Worm (Caenorhabditis elegans): ENCODE results near the gene Y73B6BL.23.
A peak's percentile ranks its signal among the peaks of the same experiment; 100 is the strongest.

The Y73B6BL.23 gene

DNA sequence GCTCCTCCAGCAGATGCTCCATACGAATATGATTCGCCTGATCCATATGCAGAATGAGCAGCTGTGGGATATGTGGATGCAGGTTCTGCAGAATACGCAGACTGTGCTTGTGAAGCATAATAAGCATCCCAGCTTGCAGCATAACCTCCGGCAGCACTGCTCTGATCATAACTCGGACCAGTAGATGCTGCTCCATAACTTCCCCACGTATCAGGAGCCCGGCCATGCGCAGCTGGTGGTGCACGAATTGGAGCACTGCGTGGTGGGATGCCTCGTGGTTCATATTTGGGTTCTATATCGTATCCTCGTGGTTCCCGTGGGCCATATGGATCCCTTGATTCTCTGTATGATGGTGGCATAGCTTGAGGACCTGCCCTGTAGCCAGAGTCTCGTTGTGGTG is 45.2 kb downstream of the Y73B6BL.23 start:
- TF ChIP-seq lsy-2 (tag; optimal IDR thresholded peaks at IDR 0.05), result no peak
- TF ChIP-seq dmd-4 (tag; optimal IDR thresholded peaks at IDR 0.05), result no peak

DNA sequence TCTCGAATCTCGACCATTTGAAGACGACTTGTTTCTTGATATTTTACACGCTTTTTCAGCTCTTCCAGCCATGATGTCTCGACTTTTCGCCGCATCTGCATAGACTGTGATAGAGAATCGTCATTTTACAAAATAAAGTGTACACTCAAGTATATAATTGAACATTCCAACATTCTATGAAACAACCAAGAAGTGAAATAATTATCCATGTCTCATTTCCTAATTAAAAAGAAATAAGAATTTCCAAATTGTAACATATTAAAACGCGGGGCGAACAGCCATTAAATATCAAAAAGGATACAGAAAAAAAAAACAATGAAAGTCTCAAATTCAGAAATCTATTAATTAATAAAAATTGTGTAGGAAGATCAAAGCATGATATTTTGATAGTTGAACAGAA is 45.9 kb downstream of the Y73B6BL.23 start, which contains the start of gene smg-3:
Gene smg-3, minus strand, starts transcription at position 101 of the 400 bp plus-strand sequence.
- no peak for TF ChIP-seq ztf-11 (tag; optimal IDR thresholded peaks at IDR 0.05)
- no peak for TF ChIP-seq blmp-1 (tag; optimal IDR thresholded peaks at IDR 0.05; ENCODE audit: insufficient read depth)
- TF ChIP-seq elt-1 (tag; optimal IDR thresholded peaks at IDR 0.05), result no peak
- no peak for TF ChIP-seq ZK546.5 (tag; optimal IDR thresholded peaks at IDR 0.05)
- no peak for TF ChIP-seq nhr-237 (tag; optimal IDR thresholded peaks at IDR 0.05)
- no peak for TF ChIP-seq nhr-6 (tag; optimal IDR thresholded peaks at IDR 0.05)
- no peak for TF ChIP-seq nhr-77 (tag; optimal IDR thresholded peaks at IDR 0.05)
- no peak for TF ChIP-seq ztf-1 (GFP tag; conservative IDR thresholded peaks at IDR 0.05)
- no peak for TF ChIP-seq mdl-1 (tag; optimal IDR thresholded peaks at IDR 0.05)
- no peak for TF ChIP-seq nhr-10 (tag; optimal IDR thresholded peaks at IDR 0.05)
- TF ChIP-seq nhr-23 (tag; optimal IDR thresholded peaks at IDR 0.05), result no peak
- TF ChIP-seq lsy-2 (tag; optimal IDR thresholded peaks at IDR 0.05), result no peak
- no peak for TF ChIP-seq unc-55 (GFP tag; optimal IDR thresholded peaks at IDR 0.05)
- no peak for TF ChIP-seq fos-1 (tag; optimal IDR thresholded peaks at IDR 0.05)
- TF ChIP-seq alr-1 (tag; optimal IDR thresholded peaks at IDR 0.05), result no peak
- no peak for TF ChIP-seq skn-1 (tag; optimal IDR thresholded peaks at IDR 0.05)

DNA sequence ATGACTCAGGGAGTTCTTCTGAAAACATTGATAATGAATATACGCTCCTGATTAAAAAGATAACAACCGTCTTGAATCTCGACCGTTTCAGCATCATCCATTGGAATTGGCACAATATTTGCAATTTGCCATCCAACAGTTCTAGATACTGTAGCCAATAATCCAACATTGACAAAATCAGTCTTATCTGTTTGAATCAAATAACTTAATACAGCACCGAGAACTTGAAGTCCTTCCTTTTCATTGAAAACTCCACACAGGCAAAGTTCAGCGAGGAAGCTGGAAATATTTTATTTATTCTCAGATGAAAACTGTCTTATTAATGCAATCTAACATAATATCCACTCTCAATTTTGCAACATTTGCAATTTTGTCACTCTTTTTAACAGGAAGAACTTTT is 46.6 kb downstream of the Y73B6BL.23 start:
- TF ChIP-seq crh-2 (tag; optimal IDR thresholded peaks at IDR 0.05), result no peak
- TF ChIP-seq alr-1 (tag; optimal IDR thresholded peaks at IDR 0.05), result no peak
- no peak for TF ChIP-seq mdl-1 (tag; optimal IDR thresholded peaks at IDR 0.05)
- TF ChIP-seq R02D3.7 (tag; optimal IDR thresholded peaks at IDR 0.05), result no peak
- no peak for TF ChIP-seq nhr-12 (tag; optimal IDR thresholded peaks at IDR 0.05)
- no peak for TF ChIP-seq F13H6.1 (tag; optimal IDR thresholded peaks at IDR 0.05)
- TF ChIP-seq gmeb-1 (tag; optimal IDR thresholded peaks at IDR 0.05), result no peak
- TF ChIP-seq fos-1 (tag; optimal IDR thresholded peaks at IDR 0.05), result no peak
- no peak for TF ChIP-seq ZK546.5 (tag; optimal IDR thresholded peaks at IDR 0.05)
- TF ChIP-seq egl-27 (tag; optimal IDR thresholded peaks at IDR 0.05), result no peak
- TF ChIP-seq C34F6.9 (tag; optimal IDR thresholded peaks at IDR 0.05), result no peak
- TF ChIP-seq nhr-25 (tag; optimal IDR thresholded peaks at IDR 0.05), result no peak
- TF ChIP-seq nhr-6 (tag; optimal IDR thresholded peaks at IDR 0.05), result no peak
- TF ChIP-seq mbf-1 (tag; optimal IDR thresholded peaks at IDR 0.05), result no peak
- TF ChIP-seq ztf-4 (tag; optimal IDR thresholded peaks at IDR 0.05), result no peak
- TF ChIP-seq aly-2 (tag; optimal IDR thresholded peaks at IDR 0.05), result no peak
- TF ChIP-seq ztf-11 (tag; optimal IDR thresholded peaks at IDR 0.05), result no peak

DNA sequence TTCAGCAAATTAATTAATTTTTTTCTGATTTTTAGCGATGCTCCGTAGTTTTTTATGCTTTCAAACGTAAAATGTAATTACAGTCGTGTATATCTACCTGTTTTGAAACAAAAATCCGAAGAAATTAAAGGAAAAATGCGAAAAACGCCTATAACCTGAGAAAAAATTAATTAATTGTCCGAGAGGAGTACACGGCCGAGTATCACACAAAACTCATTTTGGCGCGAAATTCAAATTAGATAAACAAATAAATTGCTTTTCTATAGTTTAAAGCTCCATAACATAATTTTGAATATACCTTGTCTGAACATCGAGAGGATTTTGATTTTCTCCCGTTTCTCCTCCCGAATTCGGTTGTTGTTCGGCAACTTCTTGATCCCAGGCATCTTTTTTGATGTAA is 49.4 kb downstream of the Y73B6BL.23 start:
- TF ChIP-seq lsy-2 (tag; optimal IDR thresholded peaks at IDR 0.05), result peak in 1 of 2 experiments; percentile 48
- TF ChIP-seq unc-39 (tag; optimal IDR thresholded peaks at IDR 0.05), result no peak
- TF ChIP-seq crh-2 (tag; optimal IDR thresholded peaks at IDR 0.05), result peak; percentile 0
- peak; percentile 7 for TF ChIP-seq sma-9 (GFP tag; optimal IDR thresholded peaks at IDR 0.05)
- TF ChIP-seq sma-9 (tag; optimal IDR thresholded peaks at IDR 0.05), result no peak
- peak; percentile 82 for TF ChIP-seq gmeb-1 (tag; optimal IDR thresholded peaks at IDR 0.05)
- no peak for TF ChIP-seq R02D3.7 (tag; optimal IDR thresholded peaks at IDR 0.05)
- no peak for TF ChIP-seq lin-13 (GFP tag; optimal IDR thresholded peaks at IDR 0.05)
- peak; percentile 26 for TF ChIP-seq unc-55 (GFP tag; optimal IDR thresholded peaks at IDR 0.05)
- TF ChIP-seq sma-3 (GFP tag; optimal IDR thresholded peaks at IDR 0.05), result peak; percentile 37
- TF ChIP-seq nhr-25 (tag; optimal IDR thresholded peaks at IDR 0.05), result peak; percentile 43
- no peak for TF ChIP-seq nhr-23 (tag; optimal IDR thresholded peaks at IDR 0.05)

All from whole organism, L2 larva.